Worm (Caenorhabditis elegans): ENCODE data around the gene srh-3.

DNA sequence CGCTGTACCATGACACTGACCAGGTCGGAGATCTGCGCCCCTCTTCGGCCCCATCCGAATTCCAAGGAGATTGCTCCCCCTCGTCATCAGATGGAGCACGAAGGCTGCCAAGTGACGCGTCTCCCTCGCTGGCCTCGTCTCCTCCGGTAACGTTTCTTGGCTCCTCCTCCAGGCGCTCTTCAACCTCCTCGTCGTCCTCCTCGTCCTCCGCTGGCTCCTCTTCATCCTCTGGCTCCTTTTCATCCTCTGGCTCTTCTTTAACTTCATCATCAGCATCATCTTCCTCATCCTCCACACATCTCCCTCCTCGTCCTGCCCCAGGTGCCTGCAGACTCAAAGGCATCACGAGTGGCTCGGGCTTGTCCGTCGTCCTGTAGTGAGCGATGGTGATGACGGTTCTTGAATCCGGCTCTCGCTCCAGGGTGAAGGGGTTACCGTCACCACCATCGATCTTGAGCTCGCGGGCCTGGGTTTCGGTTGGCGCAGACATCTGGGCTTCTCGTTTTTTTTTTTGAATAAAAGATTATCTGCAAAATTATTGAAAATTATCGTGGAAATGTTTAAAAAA is 16.9 kb downstream of the srh-3 start:
- TF ChIP-seq tra-4 (tag; optimal IDR thresholded peaks at IDR 0.05) = no peak
- no peak for TF ChIP-seq hmg-4 (GFP tag; optimal IDR thresholded peaks at IDR 0.05)
- TF ChIP-seq ama-1 (optimal IDR thresholded peaks at IDR 0.05) = no peak
- no peak for TF ChIP-seq ceh-13 (GFP tag; optimal IDR thresholded peaks at IDR 0.05)
- no peak for TF ChIP-seq tbx-11 (GFP tag; IDR thresholded peaks at IDR 0.05)
- TF ChIP-seq hmbx-1 (tag; optimal IDR thresholded peaks at IDR 0.05) = no peak
- no peak for TF ChIP-seq aly-1 (tag; optimal IDR thresholded peaks at IDR 0.05)
- no peak for TF ChIP-seq flt-1 (GFP tag; IDR thresholded peaks at IDR 0.05)
- TF ChIP-seq B0310.2 (tag; optimal IDR thresholded peaks at IDR 0.05) = no peak
- TF ChIP-seq tbx-37 (GFP tag; conservative IDR thresholded peaks at IDR 0.05) = no peak
- no peak for TF ChIP-seq F13C5.2 (tag; optimal IDR thresholded peaks at IDR 0.05)

All from whole organism, early embryonic.